Worm (Caenorhabditis elegans) whole organism, L3 larva: Measurements from ENCODE around the gene spe-42.
A peak's percentile ranks its signal among the peaks of the same experiment; 100 is the strongest.

Experiments used
- R02D3.7 ChIP-seq: fragments of 150-350 bp; optimal IDR thresholded peaks from 2 replicates; lab custom pipeline; 2014; ENCODE audit warnings: missing biosample characterization, missing genetic modification characterization
- aly-2 ChIP-seq: fragments of 150-350 bp; optimal IDR thresholded peaks from 2 replicates; lab custom pipeline; 2014; ENCODE audit warnings: missing biosample characterization, missing genetic modification characterization
- ama-1 ChIP-seq: fragments of 150-350 bp; optimal IDR thresholded peaks from 2 replicates; lab custom pipeline; 2018
- ceh-16 ChIP-seq: sonication (generic microtip); optimal IDR thresholded peaks from 2 replicates; lab custom pipeline; 2017; ENCODE audit warnings: missing biosample characterization, missing genetic modification characterization
- ceh-28 ChIP-seq: fragments of 150-350 bp; optimal IDR thresholded peaks from 2 replicates; lab custom pipeline; 2014; ENCODE audit warnings: missing biosample characterization, missing genetic modification reagents, missing genetic modification characterization
- ceh-82 ChIP-seq: fragments of 150-350 bp; optimal IDR thresholded peaks from 2 replicates; lab custom pipeline; 2014; ENCODE audit warnings: missing biosample characterization, missing genetic modification characterization
- ceh-9 ChIP-seq: sonication (generic microtip); optimal IDR thresholded peaks from 2 replicates; lab custom pipeline; 2018; ENCODE audit warnings: missing biosample characterization, missing genetic modification characterization
- egl-27 ChIP-seq: sonication (generic microtip); optimal IDR thresholded peaks from 4 replicates; lab custom pipeline; 2017; ENCODE audit warnings: missing biosample characterization, missing genetic modification reagents, missing genetic modification characterization
- egl-5 ChIP-seq: fragments of 150-350 bp; optimal IDR thresholded peaks from 2 replicates; lab custom pipeline; 2017; ENCODE audit warnings: missing biosample characterization, missing genetic modification reagents, missing genetic modification characterization, inconsistent platforms
- elt-1 ChIP-seq: fragments of 150-350 bp; optimal IDR thresholded peaks from 2 replicates; lab custom pipeline; 2014; ENCODE audit warnings: missing biosample characterization, missing genetic modification characterization
- elt-2 ChIP-seq: sonication (generic microtip); optimal IDR thresholded peaks from 2 replicates; lab custom pipeline; 2016; ENCODE audit warnings: missing genetic modification reagents, mild to moderate bottlenecking, missing genetic modification characterization, missing compliant biosample characterization
- eor-1 ChIP-seq, 2 experiments: fragments of 150-350 bp; optimal IDR thresholded peaks; 2 replicates each; lab custom pipeline; 2014 to 2018; ENCODE audit warnings: missing biosample characterization in 2 of 2, missing genetic modification characterization in 2 of 2
- fkh-10 ChIP-seq: sonication (generic microtip); optimal IDR thresholded peaks from 2 replicates; lab custom pipeline; 2017; ENCODE audit warnings: missing biosample characterization, missing genetic modification reagents, missing genetic modification characterization
- fkh-2 ChIP-seq: fragments of 150-350 bp; optimal IDR thresholded peaks from 2 replicates; lab custom pipeline; 2014; ENCODE audit warnings: missing biosample characterization, missing genetic modification reagents, missing genetic modification characterization
- fos-1 ChIP-seq: fragments of 150-350 bp; optimal IDR thresholded peaks from 2 replicates; lab custom pipeline; 2014; ENCODE audit warnings: missing biosample characterization, missing genetic modification characterization
- hmg-11 ChIP-seq: sonication (generic microtip); optimal IDR thresholded peaks from 2 replicates; lab custom pipeline; 2016; ENCODE audit warnings: missing genetic modification characterization, missing compliant biosample characterization
- jun-1 ChIP-seq: fragments of 150-350 bp; optimal IDR thresholded peaks from 2 replicates; lab custom pipeline; 2014; ENCODE audit warnings: missing biosample characterization, missing genetic modification reagents, missing genetic modification characterization
- lin-15B ChIP-seq: fragments of 150-350 bp; optimal IDR thresholded peaks from 2 replicates; lab custom pipeline; 2014; ENCODE audit warnings: missing biosample characterization, missing genetic modification characterization
- lin-39 ChIP-seq: fragments of 150-350 bp; optimal IDR thresholded peaks from 2 replicates; lab custom pipeline; 2018; ENCODE audit warnings: missing biosample characterization, missing genetic modification reagents, missing genetic modification characterization
- lsy-12 ChIP-seq: sonication (generic microtip); optimal IDR thresholded peaks from 2 replicates; lab custom pipeline; 2016; ENCODE audit warnings: mild to moderate bottlenecking, missing genetic modification characterization, missing compliant biosample characterization
- mml-1 ChIP-seq: fragments of 150-350 bp; sonication (generic microtip); optimal IDR thresholded peaks from 3 replicates; lab custom pipeline; 2014; ENCODE audit warnings: missing biosample characterization, missing genetic modification characterization
- nfya-1 ChIP-seq: sonication (generic microtip); optimal IDR thresholded peaks from 2 replicates; lab custom pipeline; 2017; ENCODE audit warnings: missing genetic modification characterization, mild to moderate bottlenecking, missing compliant biosample characterization, antibody characterized with exemption, moderate library complexity; ENCODE audit not compliant: insufficient read depth
- nhr-11 ChIP-seq: fragments of 150-350 bp; optimal IDR thresholded peaks from 2 replicates; lab custom pipeline; 2014; ENCODE audit warnings: missing biosample characterization, missing genetic modification characterization
- nhr-12 ChIP-seq: fragments of 150-350 bp; optimal IDR thresholded peaks from 2 replicates; lab custom pipeline; 2014; ENCODE audit warnings: missing biosample characterization, missing genetic modification characterization
- nhr-23 ChIP-seq: fragments of 150-350 bp; optimal IDR thresholded peaks from 2 replicates; lab custom pipeline; 2014; ENCODE audit warnings: missing biosample characterization, missing genetic modification reagents, missing genetic modification characterization
- nhr-237 ChIP-seq: fragments of 150-350 bp; optimal IDR thresholded peaks from 2 replicates; lab custom pipeline; 2014; ENCODE audit warnings: missing biosample characterization, missing genetic modification characterization
- nhr-28 ChIP-seq: fragments of 150-350 bp; optimal IDR thresholded peaks from 2 replicates; lab custom pipeline; 2014; ENCODE audit warnings: missing biosample characterization, missing genetic modification characterization
- nhr-43 ChIP-seq: sonication (generic microtip); optimal IDR thresholded peaks from 2 replicates; lab custom pipeline; 2016; ENCODE audit warnings: mild to moderate bottlenecking, missing genetic modification characterization, missing compliant biosample characterization; ENCODE audit not compliant: poor library complexity, severe bottlenecking
- nhr-77 ChIP-seq: fragments of 150-350 bp; optimal IDR thresholded peaks from 2 replicates; lab custom pipeline; 2014; ENCODE audit warnings: missing biosample characterization, missing genetic modification characterization
- pha-4 ChIP-seq: fragments of 150-350 bp; optimal IDR thresholded peaks from 2 replicates; lab custom pipeline; 2014; ENCODE audit warnings: missing biosample characterization, missing genetic modification reagents, missing genetic modification characterization
- sea-2 ChIP-seq: fragments of 150-350 bp; sonication (generic microtip); optimal IDR thresholded peaks from 4 replicates; lab custom pipeline; 2014; ENCODE audit warnings: missing biosample characterization, missing genetic modification reagents, missing genetic modification characterization
- skn-1 ChIP-seq: fragments of 150-350 bp; optimal IDR thresholded peaks from 2 replicates; lab custom pipeline; 2014; ENCODE audit warnings: missing biosample characterization, missing genetic modification characterization
- snpc-4 ChIP-seq: fragments of 150-350 bp; optimal IDR thresholded peaks from 2 replicates; lab custom pipeline; 2014; ENCODE audit warnings: missing biosample characterization, missing genetic modification characterization
- unc-39 ChIP-seq: sonication (generic microtip); optimal IDR thresholded peaks from 4 replicates; lab custom pipeline; 2017; ENCODE audit warnings: missing biosample characterization, missing genetic modification characterization
- unc-62 ChIP-seq: fragments of 150-350 bp; sonication (generic microtip); optimal IDR thresholded peaks from 4 replicates; lab custom pipeline; 2014; ENCODE audit warnings: missing biosample characterization, missing genetic modification reagents, missing genetic modification characterization
- ztf-11 ChIP-seq: fragments of 150-350 bp; optimal IDR thresholded peaks from 2 replicates; lab custom pipeline; 2014; ENCODE audit warnings: missing biosample characterization, missing genetic modification characterization
- ztf-4 ChIP-seq: fragments of 150-350 bp; optimal IDR thresholded peaks from 2 replicates; lab custom pipeline; 2014; ENCODE audit warnings: missing biosample characterization, missing genetic modification characterization

The spe-42 gene

ce11 chrV:11764373-11764954 lies 27.7 kb upstream of the spe-42 start, which contains the start of the genes F55A11.1 and syx-5 (continued):
- peak; percentile 89 for TF ChIP-seq snpc-4 (tag; lab: Kevin White, UChicago)
- TF ChIP-seq nhr-43 (tag; lab: Kevin White, UChicago), result peak; percentile 82
- peak; percentile 10 for TF ChIP-seq egl-5 (tag; lab: Kevin White, UChicago)
- TF ChIP-seq lin-15B, result peak; percentile 83
- peak; percentile 72 for TF ChIP-seq jun-1 (tag; lab: Kevin White, UChicago)
- no peak for TF ChIP-seq nhr-237 (tag; lab: Kevin White, UChicago)
- TF ChIP-seq ama-1 (lab: Kevin White, UChicago), result no peak

- TF ChIP-seq ceh-28 (tag; lab: Kevin White, UChicago), result peak; percentile 8
- no peak for TF ChIP-seq nhr-11
- no peak for TF ChIP-seq nhr-77 (tag; lab: Kevin White, UChicago)
- TF ChIP-seq skn-1 (tag; lab: Kevin White, UChicago), result no peak
- TF ChIP-seq fkh-10 (GFP tag; lab: Kevin White, UChicago), result no peak
- TF ChIP-seq ztf-11, result no peak
- peak; percentile 4 for TF ChIP-seq elt-2 (tag; lab: Kevin White, UChicago)
- TF ChIP-seq nfya-1 (tag; lab: Kevin White, UChicago), result no peak
- no peak for TF ChIP-seq jun-1 (tag; lab: Kevin White, UChicago)
- no peak for TF ChIP-seq eor-1 (tag; optimal IDR thresholded peaks at IDR 0.05; lab: Kevin White, UChicago)
- TF ChIP-seq fkh-2 (tag; lab: Kevin White, UChicago), result no peak
- no peak for TF ChIP-seq lsy-12 (tag; lab: Kevin White, UChicago)
- TF ChIP-seq unc-39, result no peak
- TF ChIP-seq unc-62 (GFP tag; lab: Kevin White, UChicago), result no peak
- no peak for TF ChIP-seq egl-27 (tag; lab: Kevin White, UChicago)
- no peak for TF ChIP-seq lin-39 (tag; lab: Kevin White, UChicago)
- no peak for TF ChIP-seq ceh-16 (tag; lab: Kevin White, UChicago)
- no peak for TF ChIP-seq fos-1 (tag; lab: Kevin White, UChicago)
- TF ChIP-seq sea-2 (GFP tag; lab: Kevin White, UChicago), result no peak
- TF ChIP-seq ceh-82 (tag; lab: Kevin White, UChicago), result no peak
- TF ChIP-seq nhr-23 (tag; lab: Kevin White, UChicago), result no peak
- TF ChIP-seq lin-15B, result no peak
- TF ChIP-seq pha-4 (tag; lab: Kevin White, UChicago), result peak; percentile 24
- TF ChIP-seq, all 47 proteins: peak for 3
Measured at ce11 chrV:11762863-11763262, 26.1 kb upstream of the spe-42 start, which contains the start of gene T04F3.4. TSS of gene T04F3.4 (minus strand) at chrV:11763049.

ce11 chrV:11760371-11760770 lies 23.6 kb upstream of the spe-42 start, which contains the start of gene T04F3.5:
TSS of gene T04F3.5 (plus strand) at chrV:11760671.
- TF ChIP-seq ztf-4 (tag; lab: Kevin White, UChicago) (no peak), mml-1 (tag; lab: Kevin White, UChicago) (no peak), jun-1 (tag; lab: Kevin White, UChicago) (no peak), egl-5 (tag; lab: Kevin White, UChicago) (no peak)
- TF ChIP-seq, all 47 proteins: peak for 0

- TF ChIP-seq mml-1 (tag; lab: Kevin White, UChicago), result no peak
- TF ChIP-seq sea-2 (GFP tag; lab: Kevin White, UChicago), result no peak
- no peak for TF ChIP-seq egl-5 (tag; lab: Kevin White, UChicago)
- TF ChIP-seq aly-2, result no peak
- TF ChIP-seq ceh-9 (tag; lab: Kevin White, UChicago), result no peak
- no peak for TF ChIP-seq nfya-1 (tag; lab: Kevin White, UChicago)
- no peak for TF ChIP-seq unc-39
- TF ChIP-seq jun-1 (tag; lab: Kevin White, UChicago), result no peak
- no peak for TF ChIP-seq nhr-43 (tag; lab: Kevin White, UChicago)
- TF ChIP-seq ceh-82 (tag; lab: Kevin White, UChicago), result no peak
Measured at ce11 chrV:11758635-11759034, 21.8 kb upstream of the spe-42 start, which contains the start of gene T04F3.3. TSS of gene T04F3.3 (plus strand) at chrV:11758935.

- TF ChIP-seq R02D3.7, result no peak
- no peak for TF ChIP-seq hmg-11 (tag; lab: Kevin White, UChicago)
- TF ChIP-seq fkh-2 (tag; lab: Kevin White, UChicago), result no peak
- no peak for TF ChIP-seq nhr-77 (tag; lab: Kevin White, UChicago)
- no peak for TF ChIP-seq ztf-4 (tag; lab: Kevin White, UChicago)
- no peak for TF ChIP-seq elt-1
- no peak for TF ChIP-seq mml-1 (tag; lab: Kevin White, UChicago)
- no peak for TF ChIP-seq nhr-12 (tag; lab: Kevin White, UChicago)
- TF ChIP-seq nhr-28, result no peak
- no peak for TF ChIP-seq pha-4 (tag; lab: Kevin White, UChicago)
- no peak for TF ChIP-seq fkh-10 (GFP tag; lab: Kevin White, UChicago)
Measured at ce11 chrV:11757358-11757757, 20.6 kb upstream of the spe-42 start, which contains the start of gene smoc-1. TSS of gene smoc-1 (plus strand) at chrV:11757658.
